Worm (Caenorhabditis elegans) whole organism, midembryonic: ENCODE measurements around the gene gst-27.

Experiments
- T22C8.4 ChIP-seq: fragments of 200-800 bp; sonication (Bioruptor generic); IDR thresholded peaks from 2 replicates; pipeline ENCODE4 v1.3.6; 2022; ENCODE audit warnings: missing genetic modification characterization, missing compliant biosample characterization
- cog-1 ChIP-seq: sonication (generic microtip); optimal IDR thresholded peaks from 2 replicates; lab custom pipeline; 2016; ENCODE audit warnings: missing genetic modification characterization, missing compliant biosample characterization
- flt-1 ChIP-seq: fragments of 200-800 bp; sonication (Bioruptor generic); IDR thresholded peaks from 2 replicates; pipeline ENCODE4 v1.3.6; 2022; ENCODE audit warnings: missing genetic modification characterization, missing compliant biosample characterization
- klf-2 ChIP-seq: fragments of 200-800 bp; sonication (Bioruptor generic); conservative IDR thresholded peaks from 2 replicates; pipeline ENCODE4 v1.3.6; 2022; ENCODE audit warnings: missing genetic modification reagents, missing genetic modification characterization, missing compliant biosample characterization
- med-1 ChIP-seq: sonication (generic microtip); optimal IDR thresholded peaks from 2 replicates; lab custom pipeline; 2017; ENCODE audit warnings: missing genetic modification characterization, mild to moderate bottlenecking, missing compliant biosample characterization, antibody characterized with exemption, missing genetic modification reagents; ENCODE audit not compliant: insufficient read depth
- ref-1 ChIP-seq: fragments of 200-800 bp; sonication (Bioruptor generic); conservative IDR thresholded peaks from 2 replicates; pipeline ENCODE4 v1.3.6; 2022; ENCODE audit warnings: missing genetic modification reagents, missing genetic modification characterization, missing compliant biosample characterization
- tab-1 ChIP-seq: fragments of 200-800 bp; sonication (Bioruptor generic); IDR thresholded peaks from 2 replicates; pipeline ENCODE4 v1.3.6; 2022; ENCODE audit warnings: missing genetic modification characterization, missing compliant biosample characterization
- ztf-23 ChIP-seq: fragments of 200-800 bp; sonication (Bioruptor generic); IDR thresholded peaks from 2 replicates; pipeline ENCODE4 v1.3.6; 2022; ENCODE audit warnings: missing genetic modification reagents, missing genetic modification characterization, missing compliant biosample characterization
- ztf-29 ChIP-seq: fragments of 200-800 bp; sonication (Bioruptor generic); IDR thresholded peaks from 2 replicates; pipeline ENCODE4 v1.3.6; 2022; ENCODE audit warnings: missing genetic modification reagents, missing genetic modification characterization, missing compliant biosample characterization

DNA sequence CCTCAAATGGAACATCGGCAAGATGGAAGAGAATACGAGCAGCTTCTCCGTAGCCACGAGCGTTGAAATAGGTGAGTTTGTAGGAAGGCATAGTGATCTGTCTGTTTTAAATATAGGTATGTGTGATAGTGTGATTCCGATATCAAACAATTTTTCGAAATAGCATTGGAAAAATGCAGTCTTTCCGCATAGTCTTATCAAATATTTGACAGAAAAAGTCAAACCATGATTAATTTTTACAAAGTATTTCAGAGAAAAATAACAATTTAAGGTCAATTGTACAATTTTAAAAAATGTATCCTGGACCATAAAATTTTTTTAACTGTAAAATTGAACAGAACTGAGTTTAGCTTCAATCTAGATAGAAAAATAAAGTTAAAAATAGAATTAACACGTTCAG lies 1.1 kb downstream of the gst-27 start, which contains the start of gene gst-26:
- TF ChIP-seq ref-1 (GFP tag; lab: Robert Waterston, UW), result no peak
- no peak for TF ChIP-seq T22C8.4
- TF ChIP-seq cog-1 (tag; lab: Kevin White, UChicago), result no peak
- no peak for TF ChIP-seq flt-1 (GFP tag; lab: Robert Waterston, UW)
- TF ChIP-seq tab-1 (GFP tag; lab: Robert Waterston, UW), result no peak
- TF ChIP-seq ztf-23, result no peak
- TF ChIP-seq med-1 (GFP tag; lab: Kevin White, UChicago), result no peak
- TF ChIP-seq klf-2 (GFP tag; lab: Robert Waterston, UW), result no peak
- TF ChIP-seq ztf-29, result no peak
